Fruit fly (Drosophila melanogaster): Measurements from ENCODE around the gene obst-I.
A peak's percentile ranks its signal among the peaks of the same experiment; 100 is the strongest.

The obst-I gene

dm6 chr3L:2265692-2266444, 1.8 kb upstream of the obst-I start, which contains the start of the genes ecd and CG13806:
TSS of gene ecd (minus strand) at chr3L:2265857.
TSS of gene CG13806 (plus strand) at chr3L:2266394.
- TF ChIP-seq CG8478 (optimal IDR thresholded peaks at IDR 0.05), result no peak
- peak; percentile 67 to 72 for TF ChIP-seq CTCF (optimal IDR thresholded peaks at IDR 0.05)

- TF ChIP-seq CG8478 (optimal IDR thresholded peaks at IDR 0.05), result no peak
- no peak for TF ChIP-seq CTCF (optimal IDR thresholded peaks at IDR 0.05)
Measured at dm6 chr3L:2268525-2268924, 867 bp downstream of the obst-I start, which contains the start of gene CG32302. TSS of gene CG32302 (plus strand) at chr3L:2268825.

- TF ChIP-seq CTCF (optimal IDR thresholded peaks at IDR 0.05), result no peak
- no peak for TF ChIP-seq CG8478 (optimal IDR thresholded peaks at IDR 0.05)
Measured at dm6 chr3L:2272669-2273068, 5.0 kb downstream of the obst-I start, which contains the start of gene yellow-g. TSS of gene yellow-g (minus strand) at chr3L:2272769.

- TF ChIP-seq CTCF (optimal IDR thresholded peaks at IDR 0.05), result no peak
- TF ChIP-seq CG8478 (optimal IDR thresholded peaks at IDR 0.05), result no peak
Measured at dm6 chr3L:2273392-2273791, 5.7 kb downstream of the obst-I start.

dm6 chr3L:2276250-2276649, 8.6 kb downstream of the obst-I start, which contains the start of gene yellow-g2:
TSS of gene yellow-g2 (plus strand) at chr3L:2276550.
- TF ChIP-seq CG8478 (optimal IDR thresholded peaks at IDR 0.05), result no peak
- TF ChIP-seq CTCF (optimal IDR thresholded peaks at IDR 0.05), result no peak

dm6 chr3L:2282506-2282905, 14.8 kb downstream of the obst-I start, which contains the start of gene MsR2:
TSS of gene MsR2 (plus strand) at chr3L:2282883.
- TF ChIP-seq CTCF (optimal IDR thresholded peaks at IDR 0.05), result no peak
- TF ChIP-seq CG8478 (optimal IDR thresholded peaks at IDR 0.05), result no peak

All from S2 (cell line).